Worm (Caenorhabditis elegans): ENCODE data around the gene H24K24.2.

Gene H24K24.2

DNA sequence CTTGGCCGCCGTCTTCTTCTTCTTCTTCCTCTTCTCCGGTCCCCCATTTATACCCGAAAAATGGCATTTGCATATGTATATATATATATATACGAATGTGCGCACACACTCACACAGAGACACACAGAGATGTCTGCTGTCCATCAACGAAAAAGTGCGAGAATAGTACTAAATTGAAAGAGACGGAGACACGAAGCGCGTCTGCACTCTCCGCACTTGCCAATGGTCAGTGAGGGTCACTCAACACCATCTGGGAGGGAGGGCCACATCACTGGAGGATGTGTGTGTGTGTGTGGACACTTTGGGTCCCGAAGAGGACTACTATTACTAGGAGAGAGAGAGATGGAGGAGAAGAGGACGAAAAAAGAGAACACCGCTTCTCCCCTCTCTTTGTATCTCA, 57.6 kb downstream of the H24K24.2 start (continued):
- TF ChIP-seq ceh-62 (tag; optimal IDR thresholded peaks at IDR 0.05) (no peak), vab-7 (GFP tag; IDR thresholded peaks at IDR 0.05) (no peak), skn-1 (tag; optimal IDR thresholded peaks at IDR 0.05) (no peak), ceh-82 (tag; optimal IDR thresholded peaks at IDR 0.05) (no peak), pha-4 (GFP tag; IDR thresholded peaks at IDR 0.05) (no peak), pha-4 (tag; optimal IDR thresholded peaks at IDR 0.05) (no peak), aha-1 (tag) (no peak), nhr-48 (tag; optimal IDR thresholded peaks at IDR 0.05) (no peak), lin-1 (GFP tag; IDR thresholded peaks at IDR 0.05) (no peak), lin-29 (GFP tag; IDR thresholded peaks at IDR 0.05) (no peak), zip-2 (tag; optimal IDR thresholded peaks at IDR 0.05) (no peak), lin-15B (tag; optimal IDR thresholded peaks at IDR 0.05) (no peak), dmd-9 (GFP tag; IDR thresholded peaks at IDR 0.05) (no peak), nhr-76 (tag; optimal IDR thresholded peaks at IDR 0.05) (no peak), sdz-12 (GFP tag; optimal IDR thresholded peaks at IDR 0.05) (no peak), mxl-3 (GFP tag; optimal IDR thresholded peaks at IDR 0.05) (no peak), ceh-28 (tag; optimal IDR thresholded peaks at IDR 0.05) (no peak), F37D6.2 (tag; optimal IDR thresholded peaks at IDR 0.05) (peak; percentile 35), daf-19 (GFP tag; conservative IDR thresholded peaks at IDR 0.05) (no peak), Y5F2A.4 (GFP tag; optimal IDR thresholded peaks at IDR 0.05) (no peak), D1046.2 (GFP tag; IDR thresholded peaks at IDR 0.05) (no peak), rbr-2 (tag; optimal IDR thresholded peaks at IDR 0.05) (peak; percentile 47), attf-4 (tag; optimal IDR thresholded peaks at IDR 0.05) (no peak), nhr-77 (tag; optimal IDR thresholded peaks at IDR 0.05) (no peak), egl-43 (GFP tag; IDR thresholded peaks at IDR 0.05) (no peak), aly-2 (tag; optimal IDR thresholded peaks at IDR 0.05) (no peak), madf-9 (GFP tag; conservative IDR thresholded peaks at IDR 0.05) (no peak), lin-38 (GFP tag; IDR thresholded peaks at IDR 0.05) (0 out of 2 replicates have a peak, but pooled peaks have one; percentile 8), unc-39 (tag; optimal IDR thresholded peaks at IDR 0.05) (no peak), F26F4.8 (GFP tag; conservative IDR thresholded peaks at IDR 0.05) (no peak), set-16 (GFP tag; IDR thresholded peaks at IDR 0.05) (no peak), spr-3 (GFP tag; optimal IDR thresholded peaks at IDR 0.05) (no peak), ztf-11 (tag; optimal IDR thresholded peaks at IDR 0.05) (no peak), daf-8 (GFP tag; IDR thresholded peaks at IDR 0.05) (no peak), spr-1 (tag; optimal IDR thresholded peaks at IDR 0.05) (peak; percentile 1), dmd-6 (GFP tag; IDR thresholded peaks at IDR 0.05) (no peak), mdl-1 (tag; optimal IDR thresholded peaks at IDR 0.05) (peak in 1 of 2 experiments; percentile 55), daf-16 (GFP tag; optimal IDR thresholded peaks at IDR 0.05) (no peak), daf-16 (tag; optimal IDR thresholded peaks at IDR 0.05) (peak; percentile 38), ztf-7 (tag; optimal IDR thresholded peaks at IDR 0.05) (no peak), unc-130 (GFP tag; optimal IDR thresholded peaks at IDR 0.05) (no peak), ceh-20 (GFP tag; IDR thresholded peaks at IDR 0.05) (no peak), pqm-1 (tag; optimal IDR thresholded peaks at IDR 0.05) (no peak), php-3 (GFP tag; IDR thresholded peaks at IDR 0.05) (no peak), nhr-102 (tag; optimal IDR thresholded peaks at IDR 0.05) (no peak), hlh-11 (tag; optimal IDR thresholded peaks at IDR 0.05) (peak; percentile 75), Y105C5A.15 (GFP tag; IDR thresholded peaks at IDR 0.05) (no peak), zfp-2 (tag; optimal IDR thresholded peaks at IDR 0.05) (no peak), nhr-25 (tag; optimal IDR thresholded peaks at IDR 0.05; ENCODE audit: borderline replicate concordance, insufficient read depth) (no peak), Y48G9A.11 (GFP tag; IDR thresholded peaks at IDR 0.05) (no peak), tra-1 (GFP tag; IDR thresholded peaks at IDR 0.05) (no peak), zfp-3 (GFP tag; conservative IDR thresholded peaks at IDR 0.05) (no peak), zag-1 (tag; optimal IDR thresholded peaks at IDR 0.05) (no peak), Y75B8A.6 (GFP tag; IDR thresholded peaks at IDR 0.05) (no peak)

Measured in whole organism, L4 larva.